Fruit fly (Drosophila melanogaster) whole organism, prepupa: ENCODE results near the gene scpr-C.

Experiments used
- Blimp-1 ChIP-seq: fragments of 200-800 bp; sonication (Bioruptor generic); optimal IDR thresholded peaks from 3 replicates; lab custom pipeline; 2017; ENCODE audit warnings: missing biosample characterization, missing genetic modification characterization, mild to moderate bottlenecking, moderate library complexity, missing genetic modification reagents
- CG10631 ChIP-seq: fragments of 200-800 bp; sonication (Bioruptor generic); optimal IDR thresholded peaks from 2 replicates; lab custom pipeline; 2016; ENCODE audit warnings: missing biosample characterization, missing genetic modification characterization
- CG10669 ChIP-seq: fragments of 200-800 bp; sonication (Bioruptor generic); optimal IDR thresholded peaks from 3 replicates; lab custom pipeline; 2018; ENCODE audit warnings: missing biosample characterization, mild to moderate bottlenecking, missing genetic modification characterization, moderate library complexity
- CG11902 ChIP-seq: fragments of 200-800 bp; sonication (Bioruptor generic); optimal IDR thresholded peaks from 3 replicates; lab custom pipeline; 2016; ENCODE audit warnings: missing biosample characterization, missing genetic modification characterization
- CG4318 ChIP-seq: fragments of 200-800 bp; sonication (Bioruptor generic); optimal IDR thresholded peaks from 3 replicates; lab custom pipeline; 2017; ENCODE audit warnings: missing biosample characterization, mild to moderate bottlenecking, missing genetic modification characterization
- CG6276 ChIP-seq: fragments of 200-800 bp; sonication (Bioruptor generic); optimal IDR thresholded peaks from 2 replicates; lab custom pipeline; 2017; ENCODE audit warnings: missing biosample characterization, mild to moderate bottlenecking, missing genetic modification characterization
- CG6792 ChIP-seq: fragments of 200-800 bp; sonication (Bioruptor generic); optimal IDR thresholded peaks from 3 replicates; lab custom pipeline; 2016; ENCODE audit warnings: missing biosample characterization, missing genetic modification characterization
- CG6808 ChIP-seq: fragments of 200-800 bp; sonication (Bioruptor generic); optimal IDR thresholded peaks from 3 replicates; lab custom pipeline; 2017; ENCODE audit warnings: missing biosample characterization, missing genetic modification characterization, mild to moderate bottlenecking, moderate library complexity, missing genetic modification reagents
- CG7368 ChIP-seq: fragments of 200-800 bp; sonication (Bioruptor generic); optimal IDR thresholded peaks from 3 replicates; lab custom pipeline; 2016; ENCODE audit warnings: missing biosample characterization, missing genetic modification characterization
- CG8119 ChIP-seq: fragments of 200-800 bp; sonication (Bioruptor generic); IDR thresholded peaks from 3 replicates; pipeline ENCODE4 v1.3.6; 2022; ENCODE audit warnings: missing biosample characterization, missing genetic modification characterization
- CG9139 ChIP-seq: fragments of 200-800 bp; sonication (Bioruptor generic); optimal IDR thresholded peaks from 3 replicates; lab custom pipeline; 2017; ENCODE audit warnings: missing biosample characterization, mild to moderate bottlenecking, missing genetic modification characterization
- Eip78C ChIP-seq: fragments of 200-800 bp; sonication (Bioruptor generic); peaks from one replicate; lab custom pipeline; 2016; ENCODE audit warnings: missing biosample characterization, missing genetic modification characterization
- Eip93F ChIP-seq: fragments of 200-800 bp; sonication (Bioruptor generic); optimal IDR thresholded peaks from 2 replicates; lab custom pipeline; 2016; ENCODE audit warnings: missing biosample characterization, mild to moderate bottlenecking, missing genetic modification characterization
- Ets96B ChIP-seq: fragments of 200-800 bp; optimal IDR thresholded peaks from 2 replicates; lab custom pipeline; 2019; ENCODE audit warnings: missing biosample characterization, mild to moderate bottlenecking, missing genetic modification characterization, moderate library complexity
- Gug ChIP-seq: fragments of 200-800 bp; sonication (Bioruptor generic); IDR thresholded peaks from 2 replicates; pipeline ENCODE4 v1.3.6; 2022; ENCODE audit warnings: missing biosample characterization, missing genetic modification characterization
- Smox ChIP-seq: fragments of 200-800 bp; sonication (Bioruptor generic); optimal IDR thresholded peaks from 3 replicates; lab custom pipeline; 2016; ENCODE audit warnings: missing biosample characterization, missing genetic modification characterization
- achi ChIP-seq: fragments of 200-800 bp; sonication (Bioruptor generic); optimal IDR thresholded peaks from 3 replicates; lab custom pipeline; 2016; ENCODE audit warnings: missing biosample characterization, missing genetic modification characterization
- acj6 ChIP-seq: fragments of 200-800 bp; sonication (Bioruptor generic); optimal IDR thresholded peaks from 3 replicates; lab custom pipeline; 2016; ENCODE audit warnings: missing biosample characterization, missing genetic modification characterization
- cyc ChIP-seq: fragments of 200-800 bp; sonication (Bioruptor generic); optimal IDR thresholded peaks from 3 replicates; lab custom pipeline; 2016; ENCODE audit warnings: missing biosample characterization, missing genetic modification characterization
- dac ChIP-seq: fragments of 200-800 bp; sonication (Bioruptor generic); optimal IDR thresholded peaks from 2 replicates; lab custom pipeline; 2017; ENCODE audit warnings: missing biosample characterization, mild to moderate bottlenecking, missing genetic modification characterization
- esn ChIP-seq: fragments of 200-800 bp; sonication (Bioruptor generic); optimal IDR thresholded peaks from 2 replicates; lab custom pipeline; 2016; ENCODE audit warnings: missing biosample characterization, mild to moderate bottlenecking, missing genetic modification characterization, moderate library complexity
- fd59A ChIP-seq: fragments of 200-800 bp; sonication (Bioruptor generic); optimal IDR thresholded peaks from 2 replicates; lab custom pipeline; 2017; ENCODE audit warnings: missing biosample characterization, mild to moderate bottlenecking, missing genetic modification characterization, missing genetic modification reagents
- fkh ChIP-seq: fragments of 200-800 bp; sonication (Bioruptor generic); optimal IDR thresholded peaks from 3 replicates; lab custom pipeline; 2017; ENCODE audit warnings: missing biosample characterization, mild to moderate bottlenecking, missing genetic modification characterization, moderate library complexity
- salr ChIP-seq, 2 experiments: fragments of 200-800 bp; sonication (Bioruptor generic); optimal IDR thresholded peaks; 3 replicates each; lab custom pipeline; 2016 to 2018; ENCODE audit warnings: missing biosample characterization in 2 of 2, missing genetic modification characterization in 2 of 2, mild to moderate bottlenecking in 1 of 2
- spab ChIP-seq: fragments of 200-800 bp; sonication (Bioruptor generic); optimal IDR thresholded peaks from 2 replicates; lab custom pipeline; 2017; ENCODE audit warnings: missing biosample characterization, mild to moderate bottlenecking, missing genetic modification characterization, missing genetic modification reagents
- ss ChIP-seq, 2 experiments: fragments of 200-800 bp; sonication (Bioruptor generic); optimal IDR thresholded peaks; 2 replicates in 1 of 2; 3 replicates in 1 of 2; lab custom pipeline; 2017 to 2018; ENCODE audit warnings: mild to moderate bottlenecking in 2 of 2, missing biosample characterization in 2 of 2, missing genetic modification characterization in 2 of 2, moderate library complexity in 1 of 2
- topi ChIP-seq: fragments of 200-800 bp; sonication (Bioruptor generic); optimal IDR thresholded peaks from 3 replicates; lab custom pipeline; 2016; ENCODE audit warnings: missing biosample characterization, missing genetic modification characterization
- vri ChIP-seq: fragments of 200-800 bp; sonication (Bioruptor generic); optimal IDR thresholded peaks from 3 replicates; lab custom pipeline; 2016; ENCODE audit warnings: missing biosample characterization, mild to moderate bottlenecking, missing genetic modification characterization

Gene scpr-C

DNA sequence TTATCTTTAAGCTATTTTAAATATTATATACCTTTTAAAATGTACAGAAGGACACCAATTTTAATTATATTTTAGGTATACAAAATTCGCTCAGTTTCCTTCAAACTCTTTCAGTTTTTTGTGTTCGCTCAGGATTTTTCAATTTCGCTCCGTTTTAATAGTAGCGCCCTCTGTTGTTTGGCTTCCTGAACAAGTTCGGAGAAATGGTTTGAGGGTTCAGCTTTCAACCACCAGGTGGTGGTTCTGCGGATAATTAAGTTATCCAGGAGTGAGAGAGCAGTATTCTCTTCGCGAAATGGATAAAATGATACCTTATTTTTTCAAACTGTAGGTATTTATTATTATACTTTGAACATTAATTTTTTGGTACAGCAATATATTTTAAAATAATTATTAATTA lies 43.7 kb downstream of the scpr-C start (continued):
- TF ChIP-seq CG9139 (GFP tag; lab: Kevin White, UChicago) (peak; percentile 54), Eip93F (no peak), spab (GFP tag; lab: Kevin White, UChicago) (peak; percentile 32), ss (GFP tag; optimal IDR thresholded peaks at IDR 0.05; lab: Kevin White, UChicago) (peak; percentile 14 to 53), topi (GFP tag; lab: Kevin White, UChicago) (peak; percentile 53), CG11902 (no peak), Ets96B (tag; lab: Kevin White, UChicago) (peak; percentile 38), fd59A (peak; percentile 37), CG6276 (GFP tag; lab: Kevin White, UChicago) (peak; percentile 39), Blimp-1 (GFP tag; lab: Kevin White, UChicago) (no peak), achi (GFP tag; lab: Kevin White, UChicago) (peak; percentile 61), Gug (GFP tag; lab: Robert Waterston, UW) (no peak; the same call in 1 of the 2 replicates), fkh (no peak), acj6 (peak; percentile 62), CG7368 (GFP tag; lab: Kevin White, UChicago) (peak; percentile 57), vri (GFP tag; lab: Kevin White, UChicago) (peak; percentile 30), CG4318 (GFP tag; lab: Kevin White, UChicago) (no peak), salr (GFP tag; optimal IDR thresholded peaks at IDR 0.05; lab: Kevin White, UChicago) (peak in 1 of 2 experiments; percentile 61), CG10669 (peak; percentile 64), CG6792 (peak; percentile 43), Smox (GFP tag; lab: Kevin White, UChicago) (peak; percentile 9), CG10631 (GFP tag; lab: Kevin White, UChicago) (peak; percentile 16)

DNA sequence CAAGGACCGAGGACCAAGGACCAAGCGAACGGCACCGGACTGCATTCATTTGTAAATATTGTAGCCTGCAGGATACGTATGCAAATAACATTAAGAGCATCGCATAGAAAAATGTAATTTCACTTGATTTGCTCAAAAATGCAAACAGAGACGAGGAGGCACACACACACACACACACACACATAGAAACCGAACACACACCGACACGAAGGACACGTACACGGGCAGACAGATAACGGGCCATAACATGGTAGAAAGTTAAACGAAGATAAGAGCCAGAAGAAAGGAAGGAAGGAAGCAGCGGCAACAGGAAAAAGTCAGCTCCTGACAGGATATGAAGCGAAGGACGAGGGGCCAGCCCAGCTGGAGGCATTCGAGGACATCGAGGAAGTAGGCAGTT lies 45.3 kb downstream of the scpr-C start:
- no peak for TF ChIP-seq esn (GFP tag; lab: Kevin White, UChicago)
- TF ChIP-seq acj6 = no peak

DNA sequence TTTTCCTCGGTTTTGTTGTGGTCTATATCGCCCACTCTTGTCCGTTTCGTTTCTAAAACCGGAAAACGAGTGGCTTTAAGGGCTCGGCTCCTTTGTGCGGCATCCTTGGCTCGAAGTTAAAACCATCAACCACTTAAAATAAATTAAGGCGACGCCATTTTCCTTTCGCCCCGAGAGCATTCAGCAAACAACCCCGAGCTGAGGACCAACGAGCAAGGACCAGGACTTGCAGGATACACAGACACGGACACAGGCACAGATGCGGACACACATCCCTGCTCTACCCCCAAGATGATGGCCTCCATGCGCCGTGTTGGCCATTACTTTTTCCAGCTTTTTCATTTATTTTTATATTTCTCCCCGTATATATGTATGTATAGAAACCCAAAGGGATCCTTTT lies 47.3 kb downstream of the scpr-C start:
- TF ChIP-seq topi (GFP tag; lab: Kevin White, UChicago) = no peak
- no peak for TF ChIP-seq fd59A
- no peak for TF ChIP-seq CG8119 (GFP tag; lab: Robert Waterston, UW)
- TF ChIP-seq CG10631 (GFP tag; lab: Kevin White, UChicago) = no peak
- no peak for TF ChIP-seq cyc (GFP tag; lab: Kevin White, UChicago)
- TF ChIP-seq CG6808 (GFP tag; lab: Kevin White, UChicago) = no peak
- TF ChIP-seq dac (GFP tag; lab: Kevin White, UChicago) = no peak
- TF ChIP-seq Eip78C (GFP tag; lab: Kevin White, UChicago) = no peak
- no peak for TF ChIP-seq acj6
- TF ChIP-seq, all 60 proteins: peak for 0
